Fruit fly (Drosophila melanogaster) whole organism, embryonic: ENCODE results near the gene AsnRS.

Experiments
- Abd-B ChIP-seq: fragments of 200-800 bp; sonication (Bioruptor generic); optimal IDR thresholded peaks from 2 replicates; lab custom pipeline; 2018; ENCODE audit warnings: missing biosample characterization, mild to moderate bottlenecking, missing genetic modification characterization, moderate library complexity
- Bdp1 ChIP-seq: fragments of 200-800 bp; sonication (Bioruptor generic); optimal IDR thresholded peaks from 3 replicates; lab custom pipeline; 2016; ENCODE audit warnings: missing biosample characterization, missing genetic modification characterization
- Blimp-1 ChIP-seq: fragments of 200-800 bp; sonication (Bioruptor generic); optimal IDR thresholded peaks from 3 replicates; lab custom pipeline; 2018; ENCODE audit warnings: missing biosample characterization, missing genetic modification characterization, mild to moderate bottlenecking, moderate library complexity, missing genetic modification reagents
- Bteb2 ChIP-seq: fragments of 200-800 bp; sonication (Bioruptor generic); optimal IDR thresholded peaks from 2 replicates; lab custom pipeline; 2016; ENCODE audit warnings: missing biosample characterization, missing genetic modification characterization
- CG10274 ChIP-seq: fragments of 200-800 bp; sonication (Bioruptor generic); optimal IDR thresholded peaks from 3 replicates; lab custom pipeline; 2017; ENCODE audit warnings: missing biosample characterization, mild to moderate bottlenecking, missing genetic modification characterization
- CG10543 ChIP-seq: fragments of 200-800 bp; sonication (Bioruptor generic); optimal IDR thresholded peaks from 3 replicates; lab custom pipeline; 2017; ENCODE audit warnings: missing biosample characterization, mild to moderate bottlenecking, missing genetic modification characterization, moderate library complexity
- CG15073 ChIP-seq: fragments of 200-800 bp; sonication (Bioruptor generic); optimal IDR thresholded peaks from 2 replicates; lab custom pipeline; 2016; ENCODE audit warnings: missing biosample characterization, missing genetic modification characterization
- CG42726 ChIP-seq: fragments of 200-800 bp; sonication (Bioruptor generic); IDR thresholded peaks from 2 replicates; pipeline ENCODE4 v1.3.6; 2022; ENCODE audit warnings: missing biosample characterization, missing genetic modification characterization; ENCODE audit not compliant: partially characterized antibody
- CG6175 ChIP-seq: fragments of 200-800 bp; sonication (Bioruptor generic); IDR thresholded peaks from 3 replicates; pipeline ENCODE4 v1.3.6; 2022; ENCODE audit warnings: missing biosample characterization, missing genetic modification characterization
- CG6254 ChIP-seq: fragments of 200-800 bp; sonication (Bioruptor generic); optimal IDR thresholded peaks from 3 replicates; lab custom pipeline; 2017; ENCODE audit warnings: mild to moderate bottlenecking, missing biosample characterization, missing genetic modification reagents, missing genetic modification characterization
- CG9797 ChIP-seq: fragments of 200-800 bp; sonication (Bioruptor generic); optimal IDR thresholded peaks from 3 replicates; lab custom pipeline; 2018; ENCODE audit warnings: missing biosample characterization, mild to moderate bottlenecking, missing genetic modification characterization
- CG9932 ChIP-seq: fragments of 200-800 bp; sonication (Bioruptor generic); IDR thresholded peaks from 2 replicates; pipeline ENCODE4 v1.3.6; 2022; ENCODE audit warnings: missing biosample characterization, missing genetic modification characterization
- CTCF ChIP-seq: fragments of 200-800 bp; sonication (Bioruptor generic); optimal IDR thresholded peaks from 2 replicates; lab custom pipeline; 2017; ENCODE audit warnings: missing biosample characterization, mild to moderate bottlenecking, missing genetic modification characterization, moderate library complexity
- CoRest ChIP-seq: fragments of 200-800 bp; sonication (Bioruptor generic); optimal IDR thresholded peaks from 3 replicates; lab custom pipeline; 2018; ENCODE audit warnings: missing biosample characterization, mild to moderate bottlenecking, missing genetic modification characterization, moderate library complexity
- Deaf1 ChIP-seq: fragments of 200-800 bp; optimal IDR thresholded peaks from 3 replicates; lab custom pipeline; 2019; ENCODE audit warnings: missing biosample characterization, mild to moderate bottlenecking, missing genetic modification characterization, moderate library complexity
- E2f1 ChIP-seq: fragments of 200-800 bp; sonication (Bioruptor generic); IDR thresholded peaks from 2 replicates; pipeline ENCODE4 v1.3.6; 2022; ENCODE audit warnings: missing biosample characterization, missing genetic modification characterization
- ERR ChIP-seq: fragments of 200-800 bp; sonication (Bioruptor generic); optimal IDR thresholded peaks from 2 replicates; lab custom pipeline; 2016; ENCODE audit warnings: missing biosample characterization, missing genetic modification characterization
- Ets65A ChIP-seq: fragments of 200-800 bp; sonication (Bioruptor generic); peaks from one replicate; lab custom pipeline; 2016; ENCODE audit warnings: missing biosample characterization, missing genetic modification characterization
- Hr39 ChIP-seq: fragments of >200 bp; optimal IDR thresholded peaks from 2 replicates; lab custom pipeline; 2017
- Med ChIP-seq: fragments of 200-800 bp; sonication (Bioruptor generic); peaks from one replicate; lab custom pipeline; 2016; ENCODE audit warnings: missing biosample characterization, missing genetic modification characterization, mild to moderate bottlenecking, inconsistent platforms, moderate library complexity
- Nf-YA ChIP-seq: fragments of 200-800 bp; sonication (Bioruptor generic); IDR thresholded peaks from 2 replicates; pipeline ENCODE4 v1.3.6; 2022; ENCODE audit warnings: missing biosample characterization, missing genetic modification characterization
- Oaz ChIP-seq: fragments of 200-800 bp; sonication (Bioruptor generic); IDR thresholded peaks from 2 replicates; pipeline ENCODE4 v1.3.6; 2022; ENCODE audit warnings: missing biosample characterization, missing genetic modification characterization
- Optix ChIP-seq: fragments of 200-800 bp; sonication (Bioruptor generic); IDR thresholded peaks from 3 replicates; pipeline ENCODE4 v1.3.6; 2022; ENCODE audit warnings: missing biosample characterization, missing genetic modification characterization
- PHDP ChIP-seq: fragments of 200-800 bp; sonication (Bioruptor generic); optimal IDR thresholded peaks from 3 replicates; lab custom pipeline; 2018; ENCODE audit warnings: missing biosample characterization, mild to moderate bottlenecking, missing genetic modification characterization, moderate library complexity
- Tbp ChIP-seq: fragments of >200 bp; optimal IDR thresholded peaks from 2 replicates; lab custom pipeline; 2018; ENCODE audit warnings: missing biosample characterization, missing genetic modification characterization
- ab ChIP-seq: fragments of 200-800 bp; sonication (Bioruptor generic); optimal IDR thresholded peaks from 2 replicates; lab custom pipeline; 2016; ENCODE audit warnings: missing biosample characterization, missing genetic modification characterization
- ap ChIP-seq: fragments of 200-800 bp; sonication (Bioruptor generic); IDR thresholded peaks from 2 replicates; pipeline ENCODE4 v1.3.6; 2022; ENCODE audit warnings: missing biosample characterization, missing genetic modification characterization
- bigmax ChIP-seq: fragments of 200-800 bp; sonication (Bioruptor generic); optimal IDR thresholded peaks from 2 replicates; lab custom pipeline; 2018; ENCODE audit warnings: missing biosample characterization, mild to moderate bottlenecking, missing genetic modification characterization
- chm ChIP-seq: fragments of 200-800 bp; sonication (Bioruptor generic); IDR thresholded peaks from 2 replicates; pipeline ENCODE4 v1.3.6; 2022; ENCODE audit warnings: missing biosample characterization, missing genetic modification characterization
- ci ChIP-seq: fragments of 200-800 bp; sonication (Bioruptor generic); IDR thresholded peaks from 3 replicates; pipeline ENCODE4 v1.3.6; 2022; ENCODE audit warnings: missing biosample characterization, missing genetic modification characterization
- crp ChIP-seq, 2 experiments: fragments of 200-800 bp; sonication (Bioruptor generic); optimal IDR thresholded peaks; 2 replicates in 1 of 2; 3 replicates in 1 of 2; lab custom pipeline; 2017; ENCODE audit warnings: missing biosample characterization in 2 of 2, missing genetic modification characterization in 2 of 2, mild to moderate bottlenecking in 1 of 2, moderate library complexity in 1 of 2
- eve ChIP-seq, 2 experiments: fragments of >200 bp; optimal IDR thresholded peaks; 2 replicates each; lab custom pipeline; 2017; ENCODE audit warnings: missing biosample characterization in 2 of 2, missing genetic modification characterization in 2 of 2
- fd96Cb ChIP-seq: fragments of 200-800 bp; sonication (Bioruptor generic); optimal IDR thresholded peaks from 2 replicates; lab custom pipeline; 2018; ENCODE audit warnings: missing biosample characterization, mild to moderate bottlenecking, missing genetic modification characterization, moderate library complexity
- lbe ChIP-seq: fragments of 200-800 bp; sonication (Bioruptor generic); optimal IDR thresholded peaks from 2 replicates; lab custom pipeline; 2016; ENCODE audit warnings: missing biosample characterization, mild to moderate bottlenecking, missing genetic modification characterization
- pan ChIP-seq, 4 experiments: fragments of >200 bp in 3 of 4; fragments of 200-800 bp in 1 of 4; sonication (Bioruptor generic) in 1 of 4; optimal IDR thresholded peaks in 3 of 4; IDR thresholded peaks in 1 of 4; 2 replicates each; pipeline versions ENCODE4 v1.3.6 to Lab custom; 2017 to 2022; ENCODE audit warnings: missing biosample characterization in 2 of 4, missing genetic modification characterization in 2 of 4, mixed read lengths in 1 of 4
- peb ChIP-seq: fragments of 200-800 bp; sonication (Bioruptor generic); IDR thresholded peaks from 2 replicates; pipeline ENCODE4 v1.3.6; 2022; ENCODE audit warnings: missing biosample characterization, missing genetic modification characterization
- pfk ChIP-seq: fragments of 200-800 bp; sonication (Bioruptor generic); optimal IDR thresholded peaks from 2 replicates; lab custom pipeline; 2018; ENCODE audit warnings: missing biosample characterization, mild to moderate bottlenecking, missing genetic modification characterization, moderate library complexity
- pum ChIP-seq: fragments of 200-800 bp; sonication (Bioruptor generic); optimal IDR thresholded peaks from 2 replicates; lab custom pipeline; 2016; ENCODE audit warnings: missing biosample characterization, missing genetic modification characterization
- ranshi ChIP-seq: fragments of 200-800 bp; sonication (Bioruptor generic); IDR thresholded peaks from 2 replicates; pipeline ENCODE4 v1.3.6; 2022; ENCODE audit warnings: missing biosample characterization, missing genetic modification characterization
- seq ChIP-seq: fragments of 200-800 bp; sonication (Bioruptor generic); IDR thresholded peaks from 2 replicates; pipeline ENCODE4 v1.3.6; 2022; ENCODE audit warnings: missing biosample characterization, missing genetic modification characterization
- shn ChIP-seq: fragments of 200-800 bp; sonication (Bioruptor generic); optimal IDR thresholded peaks from 3 replicates; lab custom pipeline; 2016; ENCODE audit warnings: missing biosample characterization, missing genetic modification characterization
- sim ChIP-seq: fragments of 200-800 bp; sonication (Bioruptor generic); IDR thresholded peaks from 2 replicates; pipeline ENCODE4 v1.3.6; 2022; ENCODE audit warnings: missing biosample characterization, missing genetic modification characterization
- slp2 ChIP-seq: fragments of 200-800 bp; sonication (Bioruptor generic); optimal IDR thresholded peaks from 2 replicates; lab custom pipeline; 2016; ENCODE audit warnings: missing biosample characterization, missing genetic modification characterization
- sob ChIP-seq: fragments of 200-800 bp; sonication (Bioruptor generic); IDR thresholded peaks from 2 replicates; pipeline ENCODE4 v1.3.6; 2022; ENCODE audit warnings: missing biosample characterization, missing genetic modification characterization
- ssp ChIP-seq: fragments of 200-800 bp; sonication (Bioruptor generic); IDR thresholded peaks from 2 replicates; pipeline ENCODE4 v1.3.6; 2022; ENCODE audit warnings: missing biosample characterization, missing genetic modification characterization
- tll ChIP-seq, 2 experiments: fragments of 200-800 bp in 1 of 2; fragments of >200 bp in 1 of 2; sonication (Bioruptor generic) in 1 of 2; optimal IDR thresholded peaks; 2 replicates each; lab custom pipeline; 2017 to 2019; ENCODE audit warnings: missing biosample characterization in 2 of 2, missing genetic modification characterization in 2 of 2, mild to moderate bottlenecking in 1 of 2, moderate library complexity in 1 of 2
- trem ChIP-seq: fragments of 200-800 bp; optimal IDR thresholded peaks from 3 replicates; lab custom pipeline; 2019; ENCODE audit warnings: missing biosample characterization, mild to moderate bottlenecking, missing genetic modification characterization, moderate library complexity
- trh ChIP-seq: fragments of 200-800 bp; sonication (Bioruptor generic); optimal IDR thresholded peaks from 2 replicates; lab custom pipeline; 2016; ENCODE audit warnings: missing biosample characterization, missing genetic modification characterization
- wdn ChIP-seq: fragments of 200-800 bp; sonication (Bioruptor generic); IDR thresholded peaks from 2 replicates; pipeline ENCODE4 v1.3.6; 2022; ENCODE audit warnings: missing biosample characterization, missing genetic modification characterization
- wor ChIP-seq: fragments of 200-800 bp; sonication (Bioruptor generic); IDR thresholded peaks from 2 replicates; pipeline ENCODE4 v1.3.6; 2022; ENCODE audit warnings: missing biosample characterization, missing genetic modification characterization
- zen ChIP-seq: fragments of 200-800 bp; sonication (Bioruptor generic); optimal IDR thresholded peaks from 3 replicates; lab custom pipeline; 2018; ENCODE audit warnings: missing biosample characterization, mild to moderate bottlenecking, missing genetic modification characterization, moderate library complexity

The AsnRS gene

DNA sequence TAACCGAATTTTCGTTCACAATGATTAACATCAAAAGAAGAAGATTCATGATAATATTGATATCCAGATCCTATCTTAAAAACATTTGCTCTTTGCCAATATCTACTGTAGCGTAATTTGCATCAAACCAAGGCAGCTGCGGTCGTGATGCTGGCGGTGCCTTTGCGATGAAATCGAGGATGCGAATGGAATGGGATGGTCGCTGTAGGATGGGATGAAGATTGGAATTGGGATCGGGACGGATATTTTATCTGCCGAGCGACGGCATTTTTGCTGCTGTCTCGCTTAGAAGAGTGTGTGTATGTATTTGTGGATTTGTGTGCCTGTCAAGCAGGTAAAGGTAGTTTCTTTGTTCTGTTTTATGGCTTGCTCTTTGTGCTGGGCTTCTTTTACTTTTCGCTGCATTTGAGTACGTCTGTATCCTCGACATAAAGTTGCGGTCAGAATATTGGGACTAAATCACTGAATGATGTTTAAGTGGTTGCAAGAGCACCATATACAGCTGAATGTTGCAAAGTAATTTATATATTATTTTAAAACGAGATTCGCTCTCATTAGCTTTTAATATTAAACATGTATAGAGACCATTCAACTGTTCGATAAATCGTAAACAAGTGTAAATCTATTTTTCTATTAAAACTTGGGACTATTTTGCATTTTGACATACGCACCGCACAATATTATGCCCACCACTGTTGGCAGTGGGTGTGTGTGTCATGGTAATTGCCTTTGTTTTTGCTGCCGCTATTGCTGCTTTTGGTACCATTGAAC is 30.8 kb upstream of the AsnRS start (continued):
- no peak for TF ChIP-seq Oaz (GFP tag; lab: Robert Waterston, UW)
- TF ChIP-seq Blimp-1, result no peak
- peak in 1 of 2 experiments; percentile 37 for TF ChIP-seq tll (GFP tag; optimal IDR thresholded peaks at IDR 0.05; lab: Kevin White, UChicago)
- TF ChIP-seq CG9932 (GFP tag; lab: Robert Waterston, UW), result no peak
- no peak for TF ChIP-seq pum (GFP tag; lab: Kevin White, UChicago)
- TF ChIP-seq chm (GFP tag; lab: Robert Waterston, UW), result no peak
- TF ChIP-seq E2f1, result no peak
- TF ChIP-seq shn, result no peak
- TF ChIP-seq CG6175 (GFP tag; lab: Robert Waterston, UW), result no peak
- TF ChIP-seq fd96Cb, result no peak
- TF ChIP-seq CG10543 (GFP tag; lab: Kevin White, UChicago), result no peak
- TF ChIP-seq Bteb2, result no peak
- no peak for TF ChIP-seq Deaf1
- no peak for TF ChIP-seq trh (GFP tag; lab: Kevin White, UChicago)
- TF ChIP-seq bigmax, result no peak
- no peak for TF ChIP-seq ab (GFP tag; lab: Kevin White, UChicago)
- no peak for TF ChIP-seq Tbp (GFP tag; lab: Kevin White, UChicago)
- TF ChIP-seq CTCF (GFP tag; lab: Kevin White, UChicago), result no peak
- no peak for TF ChIP-seq sim
- TF ChIP-seq peb (GFP tag; lab: Robert Waterston, UW), result no peak
- TF ChIP-seq CG9797 (GFP tag; lab: Kevin White, UChicago), result no peak
- TF ChIP-seq Ets65A (GFP tag; lab: Kevin White, UChicago), result no peak
- TF ChIP-seq Med (GFP tag; lab: Kevin White, UChicago), result no peak
- no peak for TF ChIP-seq pan (optimal IDR thresholded peaks at IDR 0.05; lab: Kevin White, UChicago)
- peak in 1 of 2 experiments; percentile 12 for TF ChIP-seq pan (GFP tag; optimal IDR thresholded peaks at IDR 0.05 in 1 of 2, IDR thresholded peaks at IDR 0.05 in 1 of 2)
- TF ChIP-seq ssp (GFP tag; lab: Robert Waterston, UW), result no peak
- no peak for TF ChIP-seq seq (GFP tag; lab: Robert Waterston, UW)
- TF ChIP-seq Abd-B, result no peak
- no peak for TF ChIP-seq ap (GFP tag; lab: Robert Waterston, UW)
- peak; percentile 69 for TF ChIP-seq pfk
- TF ChIP-seq lbe (GFP tag; lab: Kevin White, UChicago), result peak; percentile 46
- no peak for TF ChIP-seq trem
- TF ChIP-seq Bdp1 (GFP tag; lab: Kevin White, UChicago), result no peak
- TF ChIP-seq CG6254 (GFP tag; lab: Kevin White, UChicago), result peak; percentile 7
- TF ChIP-seq CG10274 (GFP tag; lab: Kevin White, UChicago), result no peak
- TF ChIP-seq Optix (GFP tag; lab: Robert Waterston, UW), result no peak
- TF ChIP-seq sob (GFP tag; lab: Robert Waterston, UW), result no peak
- no peak for TF ChIP-seq wor
- TF ChIP-seq ERR, result no peak
- TF ChIP-seq Nf-YA (GFP tag; lab: Robert Waterston, UW), result no peak
- no peak for TF ChIP-seq Hr39
- no peak for TF ChIP-seq ranshi (GFP tag; lab: Robert Waterston, UW)
- no peak for TF ChIP-seq eve (GFP tag; optimal IDR thresholded peaks at IDR 0.05; lab: Kevin White, UChicago)
- no peak for TF ChIP-seq wdn (GFP tag; lab: Robert Waterston, UW)
- TF ChIP-seq CG42726 (GFP tag; lab: Robert Waterston, UW), result no peak
- TF ChIP-seq ci (GFP tag; lab: Robert Waterston, UW), result no peak
- no peak for TF ChIP-seq slp2 (GFP tag; lab: Kevin White, UChicago)
- TF ChIP-seq crp (GFP tag; optimal IDR thresholded peaks at IDR 0.05; lab: Kevin White, UChicago), result no peak
- TF ChIP-seq CG15073, result peak; percentile 94
- TF ChIP-seq PHDP, result no peak
- no peak for TF ChIP-seq CoRest (tag; lab: Kevin White, UChicago)
- TF ChIP-seq zen (tag; lab: Kevin White, UChicago), result no peak
